Worm (Caenorhabditis elegans) whole organism, midembryonic: ENCODE measurements around the gene nlg-1.

Experiments
- T22C8.4 ChIP-seq: fragments of 200-800 bp; sonication (Bioruptor generic); IDR thresholded peaks from 2 replicates; pipeline ENCODE4 v1.3.6; 2022; ENCODE audit warnings: missing genetic modification characterization, missing compliant biosample characterization
- cog-1 ChIP-seq: sonication (generic microtip); optimal IDR thresholded peaks from 2 replicates; lab custom pipeline; 2016; ENCODE audit warnings: missing genetic modification characterization, missing compliant biosample characterization
- flt-1 ChIP-seq: fragments of 200-800 bp; sonication (Bioruptor generic); IDR thresholded peaks from 2 replicates; pipeline ENCODE4 v1.3.6; 2022; ENCODE audit warnings: missing genetic modification characterization, missing compliant biosample characterization
- klf-2 ChIP-seq: fragments of 200-800 bp; sonication (Bioruptor generic); conservative IDR thresholded peaks from 2 replicates; pipeline ENCODE4 v1.3.6; 2022; ENCODE audit warnings: missing genetic modification reagents, missing genetic modification characterization, missing compliant biosample characterization
- med-1 ChIP-seq: sonication (generic microtip); optimal IDR thresholded peaks from 2 replicates; lab custom pipeline; 2017; ENCODE audit warnings: missing genetic modification characterization, mild to moderate bottlenecking, missing compliant biosample characterization, antibody characterized with exemption, missing genetic modification reagents; ENCODE audit not compliant: insufficient read depth
- ref-1 ChIP-seq: fragments of 200-800 bp; sonication (Bioruptor generic); conservative IDR thresholded peaks from 2 replicates; pipeline ENCODE4 v1.3.6; 2022; ENCODE audit warnings: missing genetic modification reagents, missing genetic modification characterization, missing compliant biosample characterization
- tab-1 ChIP-seq: fragments of 200-800 bp; sonication (Bioruptor generic); IDR thresholded peaks from 2 replicates; pipeline ENCODE4 v1.3.6; 2022; ENCODE audit warnings: missing genetic modification characterization, missing compliant biosample characterization
- ztf-23 ChIP-seq: fragments of 200-800 bp; sonication (Bioruptor generic); IDR thresholded peaks from 2 replicates; pipeline ENCODE4 v1.3.6; 2022; ENCODE audit warnings: missing genetic modification reagents, missing genetic modification characterization, missing compliant biosample characterization
- ztf-29 ChIP-seq: fragments of 200-800 bp; sonication (Bioruptor generic); IDR thresholded peaks from 2 replicates; pipeline ENCODE4 v1.3.6; 2022; ENCODE audit warnings: missing genetic modification reagents, missing genetic modification characterization, missing compliant biosample characterization

DNA sequence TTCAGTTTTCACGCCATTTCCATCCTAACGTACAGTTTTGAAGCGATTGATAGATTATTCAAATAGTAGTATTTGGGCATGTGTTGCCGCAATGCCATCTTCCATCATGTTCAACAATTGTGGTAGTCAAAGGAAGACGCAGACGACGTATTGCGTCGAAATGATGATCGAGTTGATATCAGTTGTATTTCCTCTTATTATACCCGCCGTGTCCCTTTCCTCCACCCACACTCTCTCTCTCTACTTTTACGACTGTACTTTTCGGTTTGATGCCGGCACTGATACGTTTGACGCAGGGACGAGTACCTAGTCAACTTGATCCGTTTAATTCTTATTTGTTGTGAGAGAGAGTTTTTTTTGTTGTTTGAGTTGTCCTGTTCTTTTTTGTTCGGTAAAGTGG lies 41.6 kb upstream of the nlg-1 start:
- no peak for TF ChIP-seq flt-1 (GFP tag; lab: Robert Waterston, UW)
- TF ChIP-seq tab-1 (GFP tag; lab: Robert Waterston, UW): no peak
- TF ChIP-seq klf-2 (GFP tag; lab: Robert Waterston, UW): no peak
- no peak for TF ChIP-seq T22C8.4 (GFP tag; lab: Robert Waterston, UW)
- TF ChIP-seq ztf-29 (GFP tag; lab: Robert Waterston, UW): no peak
- no peak for TF ChIP-seq cog-1
- TF ChIP-seq ztf-23 (GFP tag; lab: Robert Waterston, UW): no peak
- TF ChIP-seq ref-1 (GFP tag; lab: Robert Waterston, UW): no peak
- TF ChIP-seq med-1 (GFP tag; lab: Kevin White, UChicago): no peak
